Worm (Caenorhabditis elegans) whole organism, early embryonic: ENCODE data around the gene ZC404.15.

ENCODE experiments used
- B0310.2 ChIP-seq: sonication (generic microtip); optimal IDR thresholded peaks from 2 replicates; lab custom pipeline; 2016; ENCODE audit warnings: mild to moderate bottlenecking, missing genetic modification characterization, missing compliant biosample characterization
- ama-1 ChIP-seq: fragments of 150-350 bp; optimal IDR thresholded peaks from 2 replicates; lab custom pipeline; 2014
- ceh-13 ChIP-seq: fragments of 200-800 bp; sonication (Bioruptor generic); optimal IDR thresholded peaks from 2 replicates; lab custom pipeline; 2018; ENCODE audit warnings: mild to moderate bottlenecking, missing genetic modification characterization, missing compliant biosample characterization
- ceh-36 ChIP-seq: sonication (generic microtip); optimal IDR thresholded peaks from 2 replicates; lab custom pipeline; 2016; ENCODE audit warnings: missing genetic modification characterization, inconsistent platforms, missing compliant biosample characterization
- ets-7 ChIP-seq: sonication (generic microtip); optimal IDR thresholded peaks from 2 replicates; lab custom pipeline; 2016; ENCODE audit warnings: missing genotype, missing genetic modification characterization, missing compliant biosample characterization
- flt-1 ChIP-seq: fragments of 200-800 bp; sonication (Bioruptor generic); IDR thresholded peaks from 2 replicates; pipeline ENCODE4 v1.3.6; 2022; ENCODE audit warnings: missing genetic modification characterization, missing compliant biosample characterization
- hmbx-1 ChIP-seq: sonication (generic microtip); optimal IDR thresholded peaks from 2 replicates; lab custom pipeline; 2016; ENCODE audit warnings: mild to moderate bottlenecking, missing genetic modification characterization, missing compliant biosample characterization
- hmg-4 ChIP-seq: fragments of 200-800 bp; sonication (Bioruptor generic); optimal IDR thresholded peaks from 2 replicates; lab custom pipeline; 2018; ENCODE audit warnings: mild to moderate bottlenecking, missing genetic modification characterization, missing compliant biosample characterization
- hnd-1 ChIP-seq: sonication (generic microtip); optimal IDR thresholded peaks from 2 replicates; lab custom pipeline; 2016; ENCODE audit warnings: missing genetic modification characterization, missing compliant biosample characterization
- pes-1 ChIP-seq: fragments of 200-800 bp; sonication (Bioruptor generic); IDR thresholded peaks from 2 replicates; pipeline ENCODE4 v1.3.6; 2022; ENCODE audit warnings: missing genetic modification reagents, missing genetic modification characterization, missing compliant biosample characterization
- tbx-37 ChIP-seq: fragments of 200-800 bp; sonication (Bioruptor generic); conservative IDR thresholded peaks from 2 replicates; pipeline ENCODE4 v1.3.6; 2022; ENCODE audit warnings: missing genetic modification reagents, missing genetic modification characterization, missing compliant biosample characterization

ce11 chrV:6736108-6736507 lies 44.2 kb upstream of the ZC404.15 start:
- no peak for TF ChIP-seq B0310.2 (tag; lab: Kevin White, UChicago)
- TF ChIP-seq hmbx-1 (tag; lab: Kevin White, UChicago): no peak
- TF ChIP-seq tbx-37 (GFP tag; lab: Robert Waterston, UW): no peak
- no peak for TF ChIP-seq ceh-13
- TF ChIP-seq hnd-1 (tag; lab: Kevin White, UChicago): no peak
- no peak for TF ChIP-seq pes-1 (GFP tag; lab: Robert Waterston, UW)
- TF ChIP-seq ceh-36 (tag; lab: Kevin White, UChicago): no peak
- TF ChIP-seq ets-7: no peak
- TF ChIP-seq hmg-4 (GFP tag; lab: Kevin White, UChicago): no peak
- TF ChIP-seq flt-1 (GFP tag; lab: Robert Waterston, UW): no peak
- no peak for TF ChIP-seq ama-1
